Fruit fly (Drosophila melanogaster): ENCODE measurements around the gene Ndc1.

The Ndc1 gene

dm6 chr3R:23941643-23942424 lies 17.6 kb downstream of the Ndc1 start (continued):
- TF ChIP-seq Hmx (GFP tag; optimal IDR thresholded peaks at IDR 0.05) (peak; percentile 36), CG34422 (GFP tag; IDR thresholded peaks at IDR 0.05) (peak; percentile 27; the same call in 1 of the 3 replicates), CG7271 (tag; optimal IDR thresholded peaks at IDR 0.05) (no peak), slou (GFP tag; optimal IDR thresholded peaks at IDR 0.05) (no peak), CG33213 (GFP tag; optimal IDR thresholded peaks at IDR 0.05) (no peak), gcm2 (GFP tag; optimal IDR thresholded peaks at IDR 0.05) (no peak), CG10654 (GFP tag; optimal IDR thresholded peaks at IDR 0.05) (no peak), pho (GFP tag; optimal IDR thresholded peaks at IDR 0.05) (peak; percentile 24), zen (tag; optimal IDR thresholded peaks at IDR 0.05) (no peak), Sin3A (optimal IDR thresholded peaks at IDR 0.05) (no peak), nmo (GFP tag; optimal IDR thresholded peaks at IDR 0.05) (peak; percentile 20), croc (GFP tag; conservative IDR thresholded peaks at IDR 0.05) (no peak), chinmo (GFP tag; IDR thresholded peaks at IDR 0.05; ENCODE audit: partially characterized antibody) (0 out of 4 replicates have a peak, but pooled peaks have one; percentile 45), CG4820 (GFP tag; optimal IDR thresholded peaks at IDR 0.05) (peak; percentile 22), otp (GFP tag; IDR thresholded peaks at IDR 0.05) (0 out of 3 replicates have a peak, but pooled peaks have one; percentile 53), CG2678 (tag; optimal IDR thresholded peaks at IDR 0.05) (peak; percentile 42), ranshi (GFP tag; IDR thresholded peaks at IDR 0.05) (peak; percentile 57), CG11696 (GFP tag; IDR thresholded peaks at IDR 0.05) (no peak), pros (GFP tag; optimal IDR thresholded peaks at IDR 0.05) (no peak), Rfx (GFP tag; IDR thresholded peaks at IDR 0.05) (peak; percentile 61), inv (GFP tag; IDR thresholded peaks at IDR 0.05; ENCODE audit: partially characterized antibody) (no peak), CG15601 (tag; optimal IDR thresholded peaks at IDR 0.05) (no peak), GATAe (GFP tag; conservative IDR thresholded peaks at IDR 0.05) (no peak), unc-4 (GFP tag; IDR thresholded peaks at IDR 0.05; ENCODE audit: partially characterized antibody) (no peak), gfzf (GFP tag; optimal IDR thresholded peaks at IDR 0.05) (no peak), CG8089 (GFP tag; optimal IDR thresholded peaks at IDR 0.05) (no peak), tll (GFP tag; optimal IDR thresholded peaks at IDR 0.05) (no peak), CG32532 (GFP tag; IDR thresholded peaks at IDR 0.05) (peak; percentile 76), CG12769 (tag; optimal IDR thresholded peaks at IDR 0.05) (no peak), slbo (GFP tag; IDR thresholded peaks at IDR 0.05) (peak; percentile 59), bab2 (GFP tag; optimal IDR thresholded peaks at IDR 0.05) (peak; percentile 4), E2f2 (GFP tag; IDR thresholded peaks at IDR 0.05) (peak; percentile 18; the same call in 1 of the 2 replicates), CG14860 (GFP tag; IDR thresholded peaks at IDR 0.05; ENCODE audit: partially characterized antibody) (no peak), nerfin-2 (GFP tag; IDR thresholded peaks at IDR 0.05; ENCODE audit: partially characterized antibody) (no peak), CG11504 (tag; optimal IDR thresholded peaks at IDR 0.05) (peak; percentile 38), CG8478 (optimal IDR thresholded peaks at IDR 0.05) (no peak), CG2129 (GFP tag; IDR thresholded peaks at IDR 0.05; ENCODE audit: partially characterized antibody) (no peak), Optix (GFP tag; IDR thresholded peaks at IDR 0.05) (0 out of 3 replicates have a peak, but pooled peaks have one; percentile 34), PHDP (tag; optimal IDR thresholded peaks at IDR 0.05) (peak; percentile 48), BEAF-32 (GFP tag; optimal IDR thresholded peaks at IDR 0.05) (no peak), gem (tag; optimal IDR thresholded peaks at IDR 0.05) (peak; percentile 63), CG9215 (GFP tag; IDR thresholded peaks at IDR 0.05) (peak; percentile 38; the same call in 1 of the 2 replicates), Rx (GFP tag; IDR thresholded peaks at IDR 0.05) (peak; percentile 25; the same call in 1 of the 2 replicates), kay (GFP tag; optimal IDR thresholded peaks at IDR 0.05) (no peak), Sox102F (GFP tag; optimal IDR thresholded peaks at IDR 0.05) (peak; percentile 50), B-H2 (GFP tag; optimal IDR thresholded peaks at IDR 0.05) (no peak), NC2α (GFP tag; optimal IDR thresholded peaks at IDR 0.05) (no peak), CG7372 (GFP tag; IDR thresholded peaks at IDR 0.05) (no peak), Eip74EF (GFP tag; optimal IDR thresholded peaks at IDR 0.05) (no peak)
